Fruit fly (Drosophila melanogaster): Measurements from ENCODE around the gene CG46307.

- no peak for TF ChIP-seq h (GFP tag; optimal IDR thresholded peaks at IDR 0.05)
- TF ChIP-seq fru (GFP tag; optimal IDR thresholded peaks at IDR 0.05), result no peak
Observed at dm6 chr2L:21089075-21089474, 15.3 kb upstream of the CG46307 start, which contains the start of gene CG9259.
